Fruit fly (Drosophila melanogaster) whole organism, wandering third instar larva: ENCODE data around the gene tau.

Experiments used
- Abd-B ChIP-seq: fragments of >200 bp; optimal IDR thresholded peaks from 2 replicates; lab custom pipeline; 2017; ENCODE audit warnings: missing biosample characterization, missing genetic modification characterization
- CG32264 ChIP-seq: fragments of 200-800 bp; sonication (Bioruptor generic); optimal IDR thresholded peaks from 2 replicates; lab custom pipeline; 2016; ENCODE audit warnings: missing biosample characterization, missing genetic modification characterization
- CG9705 ChIP-seq: fragments of 200-800 bp; sonication (Bioruptor generic); optimal IDR thresholded peaks from 2 replicates; lab custom pipeline; 2018; ENCODE audit warnings: missing biosample characterization, mild to moderate bottlenecking, missing genetic modification characterization
- Dfd ChIP-seq: fragments of >200 bp; optimal IDR thresholded peaks from 2 replicates; lab custom pipeline; 2017; ENCODE audit warnings: missing biosample characterization, missing genetic modification characterization
- Dif ChIP-seq: fragments of 200-275, 200-300 bp; sonication (Bioruptor generic); optimal IDR thresholded peaks from 2 replicates; lab custom pipeline; 2018; ENCODE audit warnings: missing biosample characterization, missing genetic modification characterization; ENCODE audit not compliant: partially characterized antibody
- GATAd ChIP-seq: sonication (Bioruptor generic); optimal IDR thresholded peaks from 2 replicates; lab custom pipeline; 2016; ENCODE audit warnings: missing biosample characterization, missing genetic modification characterization
- HLH106 ChIP-seq: fragments of 200-800 bp; optimal IDR thresholded peaks from 3 replicates; lab custom pipeline; 2019; ENCODE audit warnings: missing biosample characterization, mild to moderate bottlenecking, missing genetic modification characterization, moderate library complexity
- Hnf4 ChIP-seq: fragments of 200-800 bp; sonication (Bioruptor generic); optimal IDR thresholded peaks from 2 replicates; lab custom pipeline; 2016; ENCODE audit warnings: missing biosample characterization, mild to moderate bottlenecking, missing genetic modification characterization
- Hr78 ChIP-seq: fragments of >200 bp; optimal IDR thresholded peaks from 2 replicates; lab custom pipeline; 2017; ENCODE audit warnings: missing biosample characterization, missing genetic modification characterization
- Hr83 ChIP-seq: fragments of 200-300 bp; sonication (Bioruptor generic); optimal IDR thresholded peaks from 2 replicates; lab custom pipeline; 2016; ENCODE audit warnings: missing biosample characterization, mild to moderate bottlenecking, missing genetic modification characterization, moderate library complexity; ENCODE audit not compliant: poor library complexity, severe bottlenecking
- Mio ChIP-seq: sonication (Bioruptor generic); optimal IDR thresholded peaks from 2 replicates; lab custom pipeline; 2016; ENCODE audit warnings: missing biosample characterization, missing genetic modification characterization
- N ChIP-seq: fragments of >200 bp; optimal IDR thresholded peaks from 2 replicates; lab custom pipeline; 2018; ENCODE audit warnings: missing biosample characterization, missing external identifiers, missing genetic modification characterization
- OdsH ChIP-seq: fragments of 200-800 bp; sonication (Bioruptor generic); optimal IDR thresholded peaks from 2 replicates; lab custom pipeline; 2016; ENCODE audit warnings: missing biosample characterization, mild to moderate bottlenecking, missing genetic modification characterization
- Rel ChIP-seq, 2 experiments: fragments of 200-800 bp; sonication (Bioruptor generic) in 1 of 2; optimal IDR thresholded peaks; 2 replicates in 1 of 2; 3 replicates in 1 of 2; lab custom pipeline; 2016 to 2019; ENCODE audit warnings: mild to moderate bottlenecking in 2 of 2, missing biosample characterization in 2 of 2, missing genetic modification characterization in 2 of 2, moderate library complexity in 1 of 2
- Vsx2 ChIP-seq: fragments of 200-300, 225-300 bp; sonication (Bioruptor generic); optimal IDR thresholded peaks from 2 replicates; lab custom pipeline; 2018; ENCODE audit warnings: missing biosample characterization, missing genetic modification characterization; ENCODE audit not compliant: partially characterized antibody
- br ChIP-seq: fragments of 200-800 bp; sonication (Bioruptor generic); optimal IDR thresholded peaks from 2 replicates; lab custom pipeline; 2016; ENCODE audit warnings: missing biosample characterization, missing genetic modification characterization
- brk ChIP-seq: fragments of 200-800 bp; sonication (Bioruptor generic); optimal IDR thresholded peaks from 2 replicates; lab custom pipeline; 2016; ENCODE audit warnings: missing biosample characterization, mild to moderate bottlenecking, missing genetic modification characterization
- dl ChIP-seq, 2 experiments: fragments of 175-275, 200-275 bp in 1 of 2; fragments of 200-275 bp in 1 of 2; sonication (Bioruptor generic); optimal IDR thresholded peaks; lab custom pipeline; 2018; ENCODE audit warnings: mild to moderate bottlenecking in 2 of 2, missing biosample characterization in 2 of 2, missing genetic modification characterization in 2 of 2, moderate library complexity in 2 of 2; ENCODE audit not compliant: partially characterized antibody in 2 of 2, insufficient read depth in 1 of 2
- dmrt93B ChIP-seq: fragments of 200-800 bp; sonication (Bioruptor generic); optimal IDR thresholded peaks from 2 replicates; lab custom pipeline; 2018; ENCODE audit warnings: missing biosample characterization, mild to moderate bottlenecking, missing genetic modification characterization
- dsf ChIP-seq: sonication (Bioruptor generic); optimal IDR thresholded peaks from 2 replicates; lab custom pipeline; 2016; ENCODE audit warnings: missing biosample characterization, missing genetic modification characterization, borderline replicate concordance
- foxo ChIP-seq, 2 experiments: fragments of 200-800 bp; sonication (Bioruptor generic); optimal IDR thresholded peaks; 2 replicates in 1 of 2; 3 replicates in 1 of 2; lab custom pipeline; 2016 to 2017; ENCODE audit warnings: missing biosample characterization in 2 of 2, missing genetic modification characterization in 2 of 2
- fru ChIP-seq: fragments of 200-800 bp; sonication (Bioruptor generic); optimal IDR thresholded peaks from 3 replicates; lab custom pipeline; 2016; ENCODE audit warnings: missing biosample characterization, mild to moderate bottlenecking, missing genetic modification characterization
- h ChIP-seq: fragments of 200-800 bp; sonication (Bioruptor generic); optimal IDR thresholded peaks from 3 replicates; lab custom pipeline; 2016; ENCODE audit warnings: missing biosample characterization, mild to moderate bottlenecking, missing genetic modification characterization
- jim ChIP-seq: fragments of 175-275, 200-325 bp; sonication (Bioruptor generic); optimal IDR thresholded peaks from 2 replicates; lab custom pipeline; 2016; ENCODE audit warnings: missing biosample characterization, mild to moderate bottlenecking, missing genetic modification characterization
- pan ChIP-seq: fragments of >200 bp; optimal IDR thresholded peaks from 2 replicates; lab custom pipeline; 2017
- psq ChIP-seq: fragments of 200-800 bp; sonication (Bioruptor generic); optimal IDR thresholded peaks from 3 replicates; lab custom pipeline; 2017; ENCODE audit warnings: missing biosample characterization, mild to moderate bottlenecking, missing genetic modification characterization, moderate library complexity
- rgr ChIP-seq: fragments of 200-800 bp; sonication (Bioruptor generic); optimal IDR thresholded peaks from 3 replicates; lab custom pipeline; 2016; ENCODE audit warnings: missing biosample characterization, mild to moderate bottlenecking, missing genetic modification characterization
- sv ChIP-seq: fragments of 200-800 bp; sonication (Bioruptor generic); optimal IDR thresholded peaks from 3 replicates; lab custom pipeline; 2016; ENCODE audit warnings: missing biosample characterization, missing genetic modification characterization
- tai ChIP-seq: sonication (Bioruptor generic); optimal IDR thresholded peaks from 2 replicates; lab custom pipeline; 2016; ENCODE audit warnings: missing biosample characterization, missing genetic modification characterization
- usp ChIP-seq: fragments of >200 bp; optimal IDR thresholded peaks from 2 replicates; lab custom pipeline; 2017; ENCODE audit warnings: missing biosample characterization, missing genetic modification characterization
- woc ChIP-seq: sonication (Bioruptor generic); optimal IDR thresholded peaks from 2 replicates; lab custom pipeline; 2016; ENCODE audit warnings: missing biosample characterization, mild to moderate bottlenecking, missing genetic modification characterization

tau gene

dm6 chr3R:27636010-27636584 lies 20.7 kb downstream of the tau start, which contains the start of the genes CG5611 and Mtl (continued):
- TF ChIP-seq Dif (GFP tag; lab: Kevin White, UChicago) (no peak), Hr83 (GFP tag; lab: Kevin White, UChicago) (peak; percentile 97), OdsH (GFP tag; lab: Kevin White, UChicago) (peak; percentile 100), pan (lab: Kevin White, UChicago) (no peak), Vsx2 (GFP tag; lab: Kevin White, UChicago) (no peak), foxo (GFP tag; optimal IDR thresholded peaks at IDR 0.05; lab: Kevin White, UChicago) (peak; percentile 65 to 100)

- TF ChIP-seq Hr83 (GFP tag; lab: Kevin White, UChicago) (no peak), fru (no peak), tai (GFP tag; lab: Kevin White, UChicago) (no peak), sv (no peak), woc (GFP tag; lab: Kevin White, UChicago) (no peak), pan (lab: Kevin White, UChicago) (no peak), Hr78 (GFP tag; lab: Kevin White, UChicago) (no peak), jim (no peak), br (no peak), Dfd (GFP tag; lab: Kevin White, UChicago) (no peak), Rel (GFP tag; optimal IDR thresholded peaks at IDR 0.05; lab: Kevin White, UChicago) (no peak), Rel (tag; optimal IDR thresholded peaks at IDR 0.05; lab: Kevin White, UChicago) (no peak), psq (GFP tag; lab: Kevin White, UChicago) (no peak), rgr (GFP tag; lab: Kevin White, UChicago) (no peak), dl (GFP tag; optimal IDR thresholded peaks at IDR 0.05; lab: Kevin White, UChicago; ENCODE audit: insufficient read depth in 1 of 2, partially characterized antibody in 2 of 2) (no peak), Mio (GFP tag; lab: Kevin White, UChicago) (no peak), usp (no peak), OdsH (GFP tag; lab: Kevin White, UChicago) (no peak), brk (no peak)
Measured at dm6 chr3R:27625911-27626310, 30.9 kb downstream of the tau start, which contains the start of gene CG5612. Gene CG5612 (minus strand): TSS chr3R:27626011.

dm6 chr3R:27622993-27623392 lies 33.8 kb downstream of the tau start:
- TF ChIP-seq Abd-B (GFP tag; lab: Kevin White, UChicago) (no peak), fru (no peak), CG32264 (GFP tag; lab: Kevin White, UChicago) (no peak), CG9705 (no peak), N (GFP tag; lab: Kevin White, UChicago) (no peak), HLH106 (no peak), Mio (GFP tag; lab: Kevin White, UChicago) (no peak), OdsH (GFP tag; lab: Kevin White, UChicago) (no peak), Dfd (GFP tag; lab: Kevin White, UChicago) (no peak), dmrt93B (GFP tag; lab: Kevin White, UChicago) (no peak), Hr83 (GFP tag; lab: Kevin White, UChicago) (no peak)

- TF ChIP-seq dmrt93B (GFP tag; lab: Kevin White, UChicago), result no peak
- TF ChIP-seq sv, result no peak
- no peak for TF ChIP-seq jim
- TF ChIP-seq foxo (GFP tag; optimal IDR thresholded peaks at IDR 0.05; lab: Kevin White, UChicago), result peak in 1 of 2 experiments; percentile 8
- peak; percentile 6 for TF ChIP-seq h (GFP tag; lab: Kevin White, UChicago)
- no peak for TF ChIP-seq Hr78 (GFP tag; lab: Kevin White, UChicago)
- TF ChIP-seq CG9705, result no peak
Measured at dm6 chr3R:27621861-27622260, 34.9 kb downstream of the tau start.

dm6 chr3R:27616493-27616892 lies 40.3 kb downstream of the tau start:
- no peak for TF ChIP-seq dsf (GFP tag; lab: Kevin White, UChicago)
- TF ChIP-seq Dif (GFP tag; lab: Kevin White, UChicago), result no peak
- TF ChIP-seq rgr (GFP tag; lab: Kevin White, UChicago), result no peak
- TF ChIP-seq woc (GFP tag; lab: Kevin White, UChicago), result no peak
- TF ChIP-seq Dfd (GFP tag; lab: Kevin White, UChicago), result no peak
- TF ChIP-seq GATAd, result no peak
- TF ChIP-seq Hr83 (GFP tag; lab: Kevin White, UChicago), result no peak
- no peak for TF ChIP-seq Hnf4 (GFP tag; lab: Kevin White, UChicago)
- TF ChIP-seq tai (GFP tag; lab: Kevin White, UChicago), result no peak
- TF ChIP-seq OdsH (GFP tag; lab: Kevin White, UChicago), result no peak
- TF ChIP-seq br, result no peak
- TF ChIP-seq psq (GFP tag; lab: Kevin White, UChicago), result no peak
- no peak for TF ChIP-seq sv
- TF ChIP-seq Mio (GFP tag; lab: Kevin White, UChicago), result no peak
- TF ChIP-seq Rel (GFP tag; optimal IDR thresholded peaks at IDR 0.05; lab: Kevin White, UChicago), result no peak
- TF ChIP-seq Rel (tag; optimal IDR thresholded peaks at IDR 0.05; lab: Kevin White, UChicago), result no peak
- TF ChIP-seq foxo (GFP tag; optimal IDR thresholded peaks at IDR 0.05; lab: Kevin White, UChicago), result no peak
